Worm (Caenorhabditis elegans): ENCODE measurements around the gene ddx-17.
A peak's percentile ranks its signal among the peaks of the same experiment; 100 is the strongest.

ddx-17 gene

ce11 chrV:13961927-13962419 is 49.9 kb downstream of the ddx-17 start, which contains the start of the genes algn-13 and R10D12.13 (continued):
- TF ChIP-seq hlh-12 (tag; optimal IDR thresholded peaks at IDR 0.05) (no peak), T26A5.8 (tag; optimal IDR thresholded peaks at IDR 0.05) (no peak), F22D6.2 (tag; optimal IDR thresholded peaks at IDR 0.05) (no peak), nfya-1 (tag; optimal IDR thresholded peaks at IDR 0.05; ENCODE audit: borderline replicate concordance, insufficient read depth) (no peak), F52B5.7 (tag; optimal IDR thresholded peaks at IDR 0.05) (no peak), F49E8.2 (tag; optimal IDR thresholded peaks at IDR 0.05; ENCODE audit: insufficient read depth) (peak; percentile 57), let-607 (tag; optimal IDR thresholded peaks at IDR 0.05) (no peak), tlf-1 (GFP tag; optimal IDR thresholded peaks at IDR 0.05) (peak; percentile 41), C17E4.6 (GFP tag; IDR thresholded peaks at IDR 0.05) (no peak), lsy-27 (tag; optimal IDR thresholded peaks at IDR 0.05; ENCODE audit: borderline replicate concordance, insufficient read depth) (no peak), him-1 (tag; optimal IDR thresholded peaks at IDR 0.05) (no peak), attf-5 (GFP tag; optimal IDR thresholded peaks at IDR 0.05) (peak; percentile 54), B0019.2 (GFP tag; conservative IDR thresholded peaks at IDR 0.05) (no peak), zfh-2 (GFP tag; conservative IDR thresholded peaks at IDR 0.05) (no peak), die-1 (tag; optimal IDR thresholded peaks at IDR 0.05) (no peak), C06A6.2 (GFP tag; conservative IDR thresholded peaks at IDR 0.05) (peak; percentile 49; the same call in 1 of the 2 replicates), dpff-1 (tag; optimal IDR thresholded peaks at IDR 0.05) (no peak), tbx-9 (tag; optimal IDR thresholded peaks at IDR 0.05; ENCODE audit: borderline replicate concordance) (no peak), lin-54 (GFP tag; optimal IDR thresholded peaks at IDR 0.05) (peak; percentile 69), pha-4 (tag; optimal IDR thresholded peaks at IDR 0.05) (no peak), ceh-27 (GFP tag; optimal IDR thresholded peaks at IDR 0.05) (peak; percentile 16), B0035.1 (tag; optimal IDR thresholded peaks at IDR 0.05) (no peak), Y53G8AR.9 (GFP tag; conservative IDR thresholded peaks at IDR 0.05) (no peak), gei-17 (GFP tag; optimal IDR thresholded peaks at IDR 0.05) (no peak), aptf-2 (GFP tag; conservative IDR thresholded peaks at IDR 0.05) (no peak), ztf-28 (GFP tag; IDR thresholded peaks at IDR 0.05) (0 out of 2 replicates have a peak, but pooled peaks have one; percentile 34), ceh-91 (GFP tag; IDR thresholded peaks at IDR 0.05) (peak; percentile 67), ztf-22 (GFP tag; optimal IDR thresholded peaks at IDR 0.05) (no peak), F33H1.4 (GFP tag; IDR thresholded peaks at IDR 0.05) (peak; percentile 59), madf-6 (GFP tag; IDR thresholded peaks at IDR 0.05) (peak; percentile 93), dpl-1 (GFP tag; optimal IDR thresholded peaks at IDR 0.05) (peak; percentile 51), F57A8.1 (GFP tag; optimal IDR thresholded peaks at IDR 0.05) (no peak), pbrm-1 (GFP tag; IDR thresholded peaks at IDR 0.05) (peak; percentile 78), mcd-1 (GFP tag; IDR thresholded peaks at IDR 0.05) (peak; percentile 75), attf-3 (GFP tag; conservative IDR thresholded peaks at IDR 0.05) (0 out of 2 replicates have a peak, but pooled peaks have one; percentile 21), F55B11.4 (tag; optimal IDR thresholded peaks at IDR 0.05; ENCODE audit: borderline replicate concordance, insufficient read depth) (no peak), ama-1 (optimal IDR thresholded peaks at IDR 0.05) (no peak), ama-1 (GFP tag; optimal IDR thresholded peaks at IDR 0.05) (peak in 1 of 2 experiments; percentile 28), snpc-1.3 (tag; optimal IDR thresholded peaks at IDR 0.05; ENCODE audit: insufficient read depth) (peak; percentile 85), F39B2.1 (GFP tag; IDR thresholded peaks at IDR 0.05) (no peak), B0336.3 (GFP tag; IDR thresholded peaks at IDR 0.05) (peak; percentile 68), F57C9.4 (tag; optimal IDR thresholded peaks at IDR 0.05) (no peak), snpc-1.1 (tag; optimal IDR thresholded peaks at IDR 0.05; ENCODE audit: insufficient read depth) (peak; percentile 82), lir-1 (GFP tag; conservative IDR thresholded peaks at IDR 0.05) (0 out of 2 replicates have a peak, but pooled peaks have one; percentile 22), fkh-3 (tag; optimal IDR thresholded peaks at IDR 0.05) (no peak), ccch-3 (GFP tag; optimal IDR thresholded peaks at IDR 0.05) (no peak), attf-6 (GFP tag; IDR thresholded peaks at IDR 0.05) (no peak)

Measured in whole organism, young adult.